Fruit fly (Drosophila melanogaster): ENCODE results near the gene CG42823.

dm6 chr3R:17403188-17403587 lies 1.7 kb downstream of the CG42823 start, which contains the start of gene CG34279:
- TF ChIP-seq CG8632 (GFP tag; optimal IDR thresholded peaks at IDR 0.05) = no peak
- TF ChIP-seq vri (GFP tag; optimal IDR thresholded peaks at IDR 0.05) = no peak

Measured in whole organism, prepupa.